Worm (Caenorhabditis elegans) whole organism, L4 larva: ENCODE results near the gene cnep-1.
A peak's percentile ranks its signal among the peaks of the same experiment; 100 is the strongest.

ENCODE experiments used
- F37D6.2 ChIP-seq: sonication (generic microtip); optimal IDR thresholded peaks from 2 replicates; lab custom pipeline; 2016; ENCODE audit warnings: mild to moderate bottlenecking, missing genetic modification characterization, missing compliant biosample characterization
- T26A8.4 ChIP-seq: fragments of 200-800 bp; sonication (Bioruptor generic); IDR thresholded peaks from 2 replicates; pipeline ENCODE4 v1.3.6; 2022; ENCODE audit warnings: missing genetic modification characterization, missing compliant biosample characterization
- Y5F2A.4 ChIP-seq: fragments of 200-800 bp; sonication (Bioruptor generic); optimal IDR thresholded peaks from 2 replicates; lab custom pipeline; 2018; ENCODE audit warnings: mild to moderate bottlenecking, missing genetic modification characterization, missing compliant biosample characterization
- ZK337.2 ChIP-seq: fragments of 200-800 bp; sonication (Bioruptor generic); IDR thresholded peaks from 2 replicates; pipeline ENCODE4 v1.3.6; 2022; ENCODE audit warnings: missing genetic modification reagents, missing genetic modification characterization, missing compliant biosample characterization
- ZK546.5 ChIP-seq, 2 experiments: sonication (generic microtip); optimal IDR thresholded peaks; 2 replicates each; lab custom pipeline; 2017; ENCODE audit warnings: missing biosample characterization in 2 of 2, missing genetic modification characterization in 2 of 2
- aha-1 ChIP-seq: fragments of 150-350 bp; peaks from one replicate; lab custom pipeline; 2014; ENCODE audit warnings: missing biosample characterization, missing genetic modification characterization
- attf-4 ChIP-seq: sonication (generic microtip); optimal IDR thresholded peaks from 3 replicates; lab custom pipeline; 2017; ENCODE audit warnings: missing biosample characterization, missing genetic modification characterization
- ceh-20 ChIP-seq: fragments of 200-800 bp; sonication (Bioruptor generic); IDR thresholded peaks from 2 replicates; pipeline ENCODE4 v1.3.6; 2022; ENCODE audit warnings: missing genetic modification reagents, missing genetic modification characterization, missing compliant biosample characterization
- ceh-32 ChIP-seq: sonication (generic microtip); optimal IDR thresholded peaks from 2 replicates; lab custom pipeline; 2016; ENCODE audit warnings: mild to moderate bottlenecking, missing genetic modification characterization, missing compliant biosample characterization; ENCODE audit not compliant: poor library complexity
- ctbp-1 ChIP-seq: fragments of 200-800 bp; sonication (Bioruptor generic); IDR thresholded peaks from 2 replicates; pipeline ENCODE4 v1.3.6; 2022; ENCODE audit warnings: missing genetic modification reagents, missing genetic modification characterization, missing compliant biosample characterization
- daf-16 ChIP-seq, 3 experiments: sonication (generic microtip); optimal IDR thresholded peaks; 2 replicates each; lab custom pipeline; 2016 to 2017; ENCODE audit warnings: missing genetic modification characterization in 3 of 3, missing genetic modification reagents in 3 of 3, mild to moderate bottlenecking in 2 of 3, missing compliant biosample characterization in 2 of 3, missing biosample characterization in 1 of 3, moderate library complexity in 1 of 3
- daf-19 ChIP-seq: fragments of 200-800 bp; sonication (Bioruptor generic); conservative IDR thresholded peaks from 2 replicates; pipeline ENCODE4 v1.3.6; 2022; ENCODE audit warnings: missing genetic modification characterization, missing compliant biosample characterization
- dmd-8 ChIP-seq: fragments of 200-800 bp; sonication (Bioruptor generic); IDR thresholded peaks from 2 replicates; pipeline ENCODE4 v1.3.6; 2022; ENCODE audit warnings: missing genetic modification characterization, missing compliant biosample characterization
- dpl-1 ChIP-seq: fragments of 150-350 bp; optimal IDR thresholded peaks from 2 replicates; lab custom pipeline; 2014; ENCODE audit warnings: missing biosample characterization, missing genetic modification reagents, missing genetic modification characterization
- fkh-10 ChIP-seq: fragments of 150-350 bp; optimal IDR thresholded peaks from 2 replicates; lab custom pipeline; 2014; ENCODE audit warnings: missing biosample characterization, missing genetic modification reagents, missing genetic modification characterization
- hif-1 ChIP-seq, 2 experiments: sonication (generic microtip); optimal IDR thresholded peaks; 2 replicates each; lab custom pipeline; 2016 to 2017; ENCODE audit warnings: missing compliant biosample characterization in 2 of 2, missing genetic modification characterization in 2 of 2, missing genetic modification reagents in 2 of 2, missing genotype in 2 of 2, mild to moderate bottlenecking in 1 of 2
- hlh-11 ChIP-seq: fragments of 200-800 bp; sonication (Bioruptor generic); optimal IDR thresholded peaks from 2 replicates; lab custom pipeline; 2018; ENCODE audit warnings: mild to moderate bottlenecking, missing genetic modification characterization, missing compliant biosample characterization
- hmg-1.1 ChIP-seq: fragments of 200-800 bp; sonication (Bioruptor generic); IDR thresholded peaks from 2 replicates; pipeline ENCODE4 v1.3.6; 2022; ENCODE audit warnings: missing genetic modification reagents, missing genetic modification characterization, missing compliant biosample characterization
- lim-7 ChIP-seq: fragments of 200-800 bp; sonication (Bioruptor generic); IDR thresholded peaks from 2 replicates; pipeline ENCODE4 v1.3.6; 2022; ENCODE audit warnings: missing genetic modification characterization, missing compliant biosample characterization
- lin-1 ChIP-seq: fragments of 200-800 bp; sonication (Bioruptor generic); IDR thresholded peaks from 2 replicates; pipeline ENCODE4 v1.3.6; 2022; ENCODE audit warnings: missing genetic modification reagents, missing genetic modification characterization, missing compliant biosample characterization
- lsy-2 ChIP-seq, 2 experiments: fragments of 150-350 bp in 1 of 2; sonication (generic microtip) in 1 of 2; optimal IDR thresholded peaks; 2 replicates each; lab custom pipeline; 2014 to 2017; ENCODE audit warnings: missing biosample characterization in 2 of 2, missing genetic modification characterization in 2 of 2
- mxl-2 ChIP-seq: fragments of 200-800 bp; sonication (Bioruptor generic); conservative IDR thresholded peaks from 2 replicates; pipeline ENCODE4 v1.3.6; 2022; ENCODE audit warnings: missing genetic modification reagents, missing genetic modification characterization, missing compliant biosample characterization
- nhr-10 ChIP-seq: fragments of 150-350 bp; optimal IDR thresholded peaks from 2 replicates; lab custom pipeline; 2014; ENCODE audit warnings: missing biosample characterization, missing genetic modification characterization
- nhr-102 ChIP-seq: sonication (generic microtip); optimal IDR thresholded peaks from 2 replicates; lab custom pipeline; 2016; ENCODE audit warnings: mild to moderate bottlenecking, missing genetic modification characterization, moderate library complexity, missing compliant biosample characterization
- nhr-111 ChIP-seq: fragments of 200-800 bp; sonication (Bioruptor generic); optimal IDR thresholded peaks from 2 replicates; lab custom pipeline; 2018; ENCODE audit warnings: mild to moderate bottlenecking, missing genetic modification characterization, missing compliant biosample characterization
- nhr-28 ChIP-seq: fragments of 150-350 bp; optimal IDR thresholded peaks from 2 replicates; lab custom pipeline; 2014; ENCODE audit warnings: missing biosample characterization, missing genetic modification characterization
- nhr-42 ChIP-seq: fragments of 200-800 bp; sonication (Bioruptor generic); IDR thresholded peaks from 2 replicates; pipeline ENCODE4 v1.3.6; 2022; ENCODE audit warnings: missing genetic modification characterization, missing compliant biosample characterization
- nhr-6 ChIP-seq: fragments of 150-350 bp; optimal IDR thresholded peaks from 2 replicates; lab custom pipeline; 2014; ENCODE audit warnings: missing biosample characterization, missing genetic modification characterization
- nhr-77 ChIP-seq: fragments of 150-350 bp; optimal IDR thresholded peaks from 2 replicates; lab custom pipeline; 2014; ENCODE audit warnings: missing biosample characterization, missing genetic modification characterization
- pha-4 ChIP-seq, 2 experiments: fragments of 150-350 bp in 1 of 2; fragments of 200-800 bp in 1 of 2; sonication (Bioruptor generic) in 1 of 2; IDR thresholded peaks in 1 of 2; optimal IDR thresholded peaks in 1 of 2; 2 replicates each; pipeline versions ENCODE4 v1.3.6 to Lab custom; 2014 to 2022; ENCODE audit warnings: missing genetic modification characterization in 2 of 2, missing genetic modification reagents in 2 of 2, missing biosample characterization in 1 of 2, missing compliant biosample characterization in 1 of 2
- php-3 ChIP-seq: fragments of 200-800 bp; sonication (Bioruptor generic); IDR thresholded peaks from 2 replicates; pipeline ENCODE4 v1.3.6; 2022; ENCODE audit warnings: missing genetic modification reagents, missing genetic modification characterization, missing compliant biosample characterization
- sdz-12 ChIP-seq: fragments of 200-800 bp; sonication (Bioruptor generic); optimal IDR thresholded peaks from 2 replicates; lab custom pipeline; 2018; ENCODE audit warnings: mild to moderate bottlenecking, missing genetic modification characterization, missing compliant biosample characterization
- spr-3 ChIP-seq: fragments of 200-800 bp; sonication (Bioruptor generic); optimal IDR thresholded peaks from 2 replicates; lab custom pipeline; 2018; ENCODE audit warnings: mild to moderate bottlenecking, missing genetic modification characterization, missing compliant biosample characterization
- tag-97 ChIP-seq: fragments of 200-800 bp; sonication (Bioruptor generic); IDR thresholded peaks from 2 replicates; pipeline ENCODE4 v1.3.6; 2022; ENCODE audit warnings: missing genetic modification characterization, missing compliant biosample characterization
- unc-39 ChIP-seq: sonication (generic microtip); optimal IDR thresholded peaks from 2 replicates; lab custom pipeline; 2017; ENCODE audit warnings: missing biosample characterization, missing genetic modification characterization
- vab-7 ChIP-seq: fragments of 200-800 bp; sonication (Bioruptor generic); IDR thresholded peaks from 2 replicates; pipeline ENCODE4 v1.3.6; 2022; ENCODE audit warnings: missing genetic modification reagents, missing genetic modification characterization, missing compliant biosample characterization
- zag-1 ChIP-seq: fragments of 150-350 bp; optimal IDR thresholded peaks from 2 replicates; lab custom pipeline; 2014; ENCODE audit warnings: missing biosample characterization, missing genetic modification characterization
- zip-11 ChIP-seq: fragments of 200-800 bp; sonication (Bioruptor generic); IDR thresholded peaks from 2 replicates; pipeline ENCODE4 v1.3.6; 2022; ENCODE audit warnings: missing genetic modification characterization, missing compliant biosample characterization
- zip-2 ChIP-seq: fragments of 150-350 bp; optimal IDR thresholded peaks from 2 replicates; lab custom pipeline; 2014; ENCODE audit warnings: missing biosample characterization, missing genetic modification characterization

cnep-1 gene

DNA sequence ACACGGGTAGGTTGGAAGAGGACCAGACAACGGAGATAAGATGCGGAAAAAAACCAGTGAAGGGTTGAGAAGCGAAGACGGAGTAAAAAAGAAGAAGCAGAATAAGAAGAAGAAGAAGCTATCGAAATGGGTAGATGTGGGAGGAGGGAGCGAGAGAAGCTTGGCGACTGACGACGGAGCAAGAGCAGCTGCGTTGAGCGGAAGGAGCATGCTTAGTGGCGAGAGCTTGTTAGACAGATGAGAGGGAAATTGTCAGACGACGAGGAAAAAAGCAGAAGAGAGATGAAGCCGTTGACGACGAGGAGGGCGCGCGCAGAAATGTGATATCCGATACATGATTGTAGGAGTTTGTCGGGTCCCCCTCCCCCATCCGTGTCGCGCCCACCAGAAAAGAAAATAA, 16.8 kb downstream of the cnep-1 start (continued):
- 0 out of 2 replicates have a peak, but pooled peaks have one; percentile 51 for TF ChIP-seq hmg-1.1 (GFP tag; lab: Robert Waterston, UW)
- TF ChIP-seq unc-39 (tag; lab: Kevin White, UChicago), result no peak
- TF ChIP-seq lsy-2 (tag; optimal IDR thresholded peaks at IDR 0.05; lab: Kevin White, UChicago), result peak in 1 of 2 experiments; percentile 46
- no peak for TF ChIP-seq nhr-77 (tag; lab: Kevin White, UChicago)
- no peak for TF ChIP-seq ZK546.5 (tag; optimal IDR thresholded peaks at IDR 0.05; lab: Kevin White, UChicago)
- TF ChIP-seq ceh-20 (GFP tag; lab: Robert Waterston, UW), result peak; percentile 29
- no peak for TF ChIP-seq attf-4 (tag; lab: Kevin White, UChicago)
- no peak for TF ChIP-seq lin-1 (GFP tag; lab: Robert Waterston, UW)
- TF ChIP-seq nhr-111, result no peak
- TF ChIP-seq nhr-42 (GFP tag; lab: Robert Waterston, UW), result no peak
- TF ChIP-seq sdz-12 (GFP tag; lab: Kevin White, UChicago), result peak; percentile 32
- peak; percentile 45; the same call in 1 of the 2 replicates for TF ChIP-seq ZK337.2
- no peak for TF ChIP-seq pha-4 (GFP tag; IDR thresholded peaks at IDR 0.05; lab: Robert Waterston, UW)
- TF ChIP-seq pha-4 (tag; optimal IDR thresholded peaks at IDR 0.05; lab: Kevin White, UChicago), result no peak
- no peak for TF ChIP-seq ceh-32 (tag; lab: Kevin White, UChicago)
- TF ChIP-seq hif-1 (tag; optimal IDR thresholded peaks at IDR 0.05; lab: Kevin White, UChicago), result peak in 1 of 2 experiments; percentile 55
- TF ChIP-seq spr-3, result no peak
- TF ChIP-seq nhr-28, result no peak
- peak; percentile 22 for TF ChIP-seq dpl-1 (GFP tag; lab: Kevin White, UChicago)
- TF ChIP-seq fkh-10, result peak; percentile 73
- TF ChIP-seq dmd-8 (GFP tag; lab: Robert Waterston, UW), result no peak
- TF ChIP-seq lim-7, result no peak
- TF ChIP-seq hlh-11, result peak; percentile 17
- 0 out of 2 replicates have a peak, but pooled peaks have one; percentile 20 for TF ChIP-seq vab-7 (GFP tag; lab: Robert Waterston, UW)
- TF ChIP-seq Y5F2A.4 (GFP tag; lab: Kevin White, UChicago), result no peak
- TF ChIP-seq zip-11 (GFP tag; lab: Robert Waterston, UW), result no peak
- no peak for TF ChIP-seq nhr-6 (tag; lab: Kevin White, UChicago)
- TF ChIP-seq T26A8.4, result no peak
- TF ChIP-seq daf-16 (GFP tag; optimal IDR thresholded peaks at IDR 0.05; lab: Kevin White, UChicago), result peak in 1 of 2 experiments; percentile 27
- TF ChIP-seq daf-16 (tag; optimal IDR thresholded peaks at IDR 0.05; lab: Kevin White, UChicago), result no peak
- no peak for TF ChIP-seq nhr-102 (tag; lab: Kevin White, UChicago)
- TF ChIP-seq php-3 (GFP tag; lab: Robert Waterston, UW), result no peak
- no peak for TF ChIP-seq tag-97 (GFP tag; lab: Robert Waterston, UW)
- no peak for TF ChIP-seq mxl-2 (GFP tag; lab: Robert Waterston, UW)
- TF ChIP-seq F37D6.2 (tag; lab: Kevin White, UChicago), result peak; percentile 38
- TF ChIP-seq ctbp-1 (GFP tag; lab: Robert Waterston, UW), result peak; percentile 81
- no peak for TF ChIP-seq zag-1
- TF ChIP-seq zip-2 (tag; lab: Kevin White, UChicago), result no peak
- TF ChIP-seq nhr-10, result no peak
- no peak for TF ChIP-seq daf-19

DNA sequence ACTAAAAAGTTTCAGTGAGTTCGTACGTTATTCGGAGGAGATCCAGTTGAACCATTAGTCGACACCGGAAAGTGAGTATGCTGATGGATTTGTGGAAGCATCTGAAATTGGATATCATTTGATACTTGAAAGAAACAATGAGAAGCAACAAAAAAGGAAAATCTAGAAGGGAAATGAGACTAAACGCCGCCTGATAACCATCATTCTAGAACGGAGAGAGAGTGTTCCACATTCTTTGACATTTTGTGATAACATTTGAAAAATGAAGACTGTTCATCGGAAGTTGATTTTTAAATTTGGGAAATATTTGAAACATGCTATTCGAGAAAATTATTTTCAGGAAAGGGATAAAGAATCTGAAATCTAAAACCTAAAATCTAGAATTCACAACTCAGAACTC, 21.1 kb downstream of the cnep-1 start, which contains the start of gene npax-1:
Gene npax-1, minus strand, starts transcription at position 101 of the 400 bp plus-strand sequence.
- TF ChIP-seq aha-1 (tag; lab: Kevin White, UChicago) (peak; percentile 86), Y5F2A.4 (GFP tag; lab: Kevin White, UChicago) (no peak)
